Fruit fly (Drosophila melanogaster) whole organism, embryonic: ENCODE measurements around the gene Eip75B.

Source experiments
- Atf-2 ChIP-seq: fragments of 200-800 bp; sonication (Bioruptor generic); optimal IDR thresholded peaks from 2 replicates; lab custom pipeline; 2016; ENCODE audit warnings: missing biosample characterization, missing genetic modification characterization
- Atf3 ChIP-seq: fragments of 200-800 bp; sonication (Bioruptor generic); optimal IDR thresholded peaks from 3 replicates; lab custom pipeline; 2016; ENCODE audit warnings: missing biosample characterization, missing genetic modification characterization
- Awh ChIP-seq: fragments of 200-800 bp; sonication (Bioruptor generic); IDR thresholded peaks from 2 replicates; pipeline ENCODE4, ENCODE4 v1.3.6; 2022; ENCODE audit warnings: missing biosample characterization, missing genetic modification characterization
- B-H1 ChIP-seq: fragments of 200-800 bp; sonication (Bioruptor generic); IDR thresholded peaks from 3 replicates; pipeline ENCODE4 v1.3.6; 2022; ENCODE audit warnings: missing biosample characterization, missing genetic modification characterization
- C15 ChIP-seq: fragments of 200-800 bp; sonication (Bioruptor generic); IDR thresholded peaks from 3 replicates; pipeline ENCODE4 v1.3.6; 2022; ENCODE audit warnings: missing biosample characterization, missing genetic modification characterization
- CG10654 ChIP-seq: fragments of 200-800 bp; sonication (Bioruptor generic); optimal IDR thresholded peaks from 2 replicates; lab custom pipeline; 2016; ENCODE audit warnings: missing biosample characterization, missing genetic modification characterization
- CG11560 ChIP-seq: fragments of 200-800 bp; sonication (Bioruptor generic); IDR thresholded peaks from 3 replicates; pipeline ENCODE4 v1.3.6; 2022; ENCODE audit warnings: missing biosample characterization, missing genetic modification characterization
- CG12659 ChIP-seq: fragments of 200-800 bp; sonication (Bioruptor generic); optimal IDR thresholded peaks from 3 replicates; lab custom pipeline; 2017; ENCODE audit warnings: mild to moderate bottlenecking, missing biosample characterization, missing genetic modification reagents, missing genetic modification characterization
- CG14014 ChIP-seq: fragments of 200-800 bp; sonication (Bioruptor generic); IDR thresholded peaks from 2 replicates; pipeline ENCODE4 v1.3.6; 2022; ENCODE audit warnings: missing biosample characterization, missing genetic modification characterization
- CG14860 ChIP-seq: fragments of 200-800 bp; sonication (Bioruptor generic); IDR thresholded peaks from 3 replicates; pipeline ENCODE4 v1.3.6; 2022; ENCODE audit warnings: missing biosample characterization, missing genetic modification characterization; ENCODE audit not compliant: partially characterized antibody
- CG15696 ChIP-seq: fragments of 200-800 bp; sonication (Bioruptor generic); optimal IDR thresholded peaks from 2 replicates; lab custom pipeline; 2019; ENCODE audit warnings: missing biosample characterization, mild to moderate bottlenecking, missing genetic modification characterization, moderate library complexity
- CG17385 ChIP-seq: fragments of 200-800 bp; sonication (Bioruptor generic); optimal IDR thresholded peaks from 3 replicates; lab custom pipeline; 2018; ENCODE audit warnings: missing biosample characterization, mild to moderate bottlenecking, missing genetic modification characterization
- CG2116 ChIP-seq: fragments of 200-800 bp; sonication (Bioruptor generic); optimal IDR thresholded peaks from 3 replicates; lab custom pipeline; 2018; ENCODE audit warnings: missing biosample characterization, mild to moderate bottlenecking, missing genetic modification characterization
- CG31388 ChIP-seq: fragments of 200-800 bp; sonication (Bioruptor generic); optimal IDR thresholded peaks from 2 replicates; lab custom pipeline; 2016; ENCODE audit warnings: missing biosample characterization, missing genetic modification characterization
- CG42726 ChIP-seq: fragments of 200-800 bp; sonication (Bioruptor generic); IDR thresholded peaks from 2 replicates; pipeline ENCODE4 v1.3.6; 2022; ENCODE audit warnings: missing biosample characterization, missing genetic modification characterization; ENCODE audit not compliant: partially characterized antibody
- CG4360 ChIP-seq: fragments of 200-800 bp; sonication (Bioruptor generic); IDR thresholded peaks from 2 replicates; pipeline ENCODE4 v1.3.6; 2022; ENCODE audit warnings: missing biosample characterization, missing genetic modification characterization
- CG43689 ChIP-seq: fragments of 200-800 bp; sonication (Bioruptor generic); IDR thresholded peaks from 2 replicates; pipeline ENCODE4 v1.3.6; 2022; ENCODE audit warnings: missing biosample characterization, missing genetic modification characterization
- CG4854 ChIP-seq: fragments of 200-800 bp; sonication (Bioruptor generic); optimal IDR thresholded peaks from 2 replicates; lab custom pipeline; 2016; ENCODE audit warnings: missing biosample characterization, missing genetic modification characterization, inconsistent platforms
- CG6175 ChIP-seq: fragments of 200-800 bp; sonication (Bioruptor generic); IDR thresholded peaks from 3 replicates; pipeline ENCODE4 v1.3.6; 2022; ENCODE audit warnings: missing biosample characterization, missing genetic modification characterization
- CG8359 ChIP-seq: fragments of 200-800 bp; sonication (Bioruptor generic); optimal IDR thresholded peaks from 2 replicates; lab custom pipeline; 2017; ENCODE audit warnings: missing biosample characterization, mild to moderate bottlenecking, missing genetic modification characterization, borderline replicate concordance
- D19B ChIP-seq: fragments of 200-800 bp; sonication (Bioruptor generic); optimal IDR thresholded peaks from 2 replicates; lab custom pipeline; 2017; ENCODE audit warnings: missing biosample characterization, mild to moderate bottlenecking, missing genetic modification characterization
- Dip2 ChIP-seq: fragments of 200-800 bp; sonication (Bioruptor generic); IDR thresholded peaks from 2 replicates; pipeline ENCODE4 v1.3.6; 2022; ENCODE audit warnings: missing biosample characterization, missing genetic modification characterization
- Fer2 ChIP-seq: fragments of 200-800 bp; sonication (Bioruptor generic); optimal IDR thresholded peaks from 2 replicates; lab custom pipeline; 2018; ENCODE audit warnings: missing biosample characterization, mild to moderate bottlenecking, missing genetic modification characterization, moderate library complexity
- GATAe ChIP-seq: fragments of 200-800 bp; sonication (Bioruptor generic); conservative IDR thresholded peaks from 2 replicates; pipeline ENCODE4 v1.3.6; 2022; ENCODE audit warnings: missing biosample characterization, missing genetic modification characterization
- Hmr ChIP-seq: fragments of 200-800 bp; sonication (Bioruptor generic); optimal IDR thresholded peaks from 3 replicates; lab custom pipeline; 2017; ENCODE audit warnings: mild to moderate bottlenecking, missing biosample characterization, missing genetic modification reagents, missing genetic modification characterization
- NC2β ChIP-seq: fragments of 200-800 bp; sonication (Bioruptor generic); optimal IDR thresholded peaks from 2 replicates; lab custom pipeline; 2016; ENCODE audit warnings: missing biosample characterization, missing genetic modification characterization
- ato ChIP-seq: fragments of 200-800 bp; sonication (Bioruptor generic); IDR thresholded peaks from 2 replicates; pipeline ENCODE4 v1.3.6; 2022; ENCODE audit warnings: missing biosample characterization, missing genetic modification characterization; ENCODE audit not compliant: partially characterized antibody
- bbx ChIP-seq: fragments of 200-800 bp; sonication (Bioruptor generic); IDR thresholded peaks from 2 replicates; pipeline ENCODE4 v1.3.6; 2022; ENCODE audit warnings: missing biosample characterization, missing genetic modification characterization; ENCODE audit not compliant: partially characterized antibody
- bigmax ChIP-seq: fragments of 200-800 bp; sonication (Bioruptor generic); optimal IDR thresholded peaks from 2 replicates; lab custom pipeline; 2018; ENCODE audit warnings: missing biosample characterization, mild to moderate bottlenecking, missing genetic modification characterization
- btn ChIP-seq: fragments of 200-800 bp; sonication (Bioruptor generic); optimal IDR thresholded peaks from 2 replicates; lab custom pipeline; 2016; ENCODE audit warnings: missing biosample characterization, missing genetic modification characterization
- cad ChIP-seq: fragments of >200 bp; optimal IDR thresholded peaks from 2 replicates; lab custom pipeline; 2017; ENCODE audit warnings: missing biosample characterization, missing genetic modification characterization
- dmrt11E ChIP-seq: fragments of 200-800 bp; sonication (Bioruptor generic); optimal IDR thresholded peaks from 3 replicates; lab custom pipeline; 2018; ENCODE audit warnings: missing biosample characterization, mild to moderate bottlenecking, missing genetic modification characterization, moderate library complexity
- ems ChIP-seq: fragments of 200-800 bp; sonication (Bioruptor generic); optimal IDR thresholded peaks from 3 replicates; lab custom pipeline; 2016; ENCODE audit warnings: missing biosample characterization, missing genetic modification characterization
- fd102C ChIP-seq: fragments of 200-800 bp; sonication (Bioruptor generic); optimal IDR thresholded peaks from 2 replicates; lab custom pipeline; 2018; ENCODE audit warnings: missing biosample characterization, mild to moderate bottlenecking, missing genetic modification characterization, moderate library complexity
- fd3F ChIP-seq: fragments of 200-800 bp; sonication (Bioruptor generic); optimal IDR thresholded peaks from 2 replicates; lab custom pipeline; 2018; ENCODE audit warnings: missing biosample characterization, mild to moderate bottlenecking, missing genetic modification characterization, moderate library complexity
- insv ChIP-seq, 2 experiments: fragments of 200-800 bp; sonication (Bioruptor generic); optimal IDR thresholded peaks; 3 replicates each; lab custom pipeline; 2016 to 2018; ENCODE audit warnings: missing biosample characterization in 2 of 2, missing genetic modification characterization in 2 of 2
- nau ChIP-seq: fragments of 200-800 bp; sonication (Bioruptor generic); optimal IDR thresholded peaks from 3 replicates; lab custom pipeline; 2017; ENCODE audit warnings: missing biosample characterization, mild to moderate bottlenecking, missing genetic modification characterization, missing genetic modification reagents
- otp ChIP-seq: fragments of 200-800 bp; sonication (Bioruptor generic); IDR thresholded peaks from 3 replicates; pipeline ENCODE4, ENCODE4 v1.3.6; 2022; ENCODE audit warnings: missing biosample characterization, missing genetic modification characterization
- peb ChIP-seq: fragments of 200-800 bp; sonication (Bioruptor generic); IDR thresholded peaks from 2 replicates; pipeline ENCODE4 v1.3.6; 2022; ENCODE audit warnings: missing biosample characterization, missing genetic modification characterization
- schlank ChIP-seq: fragments of 200-800 bp; sonication (Bioruptor generic); optimal IDR thresholded peaks from 2 replicates; lab custom pipeline; 2018; ENCODE audit warnings: missing biosample characterization, mild to moderate bottlenecking, missing genetic modification characterization
- scrt ChIP-seq: fragments of 200-800 bp; sonication (Bioruptor generic); optimal IDR thresholded peaks from 2 replicates; lab custom pipeline; 2018; ENCODE audit warnings: missing biosample characterization, mild to moderate bottlenecking, missing genetic modification characterization, moderate library complexity
- slp2 ChIP-seq: fragments of 200-800 bp; sonication (Bioruptor generic); optimal IDR thresholded peaks from 2 replicates; lab custom pipeline; 2016; ENCODE audit warnings: missing biosample characterization, missing genetic modification characterization
- tgo ChIP-seq: fragments of 200-800 bp; sonication (Bioruptor generic); IDR thresholded peaks from 3 replicates; pipeline ENCODE4 v1.3.6; 2022; ENCODE audit warnings: missing biosample characterization, missing genetic modification characterization
- trem ChIP-seq: fragments of 200-800 bp; optimal IDR thresholded peaks from 3 replicates; lab custom pipeline; 2019; ENCODE audit warnings: missing biosample characterization, mild to moderate bottlenecking, missing genetic modification characterization, moderate library complexity
- tup ChIP-seq: fragments of 200-800 bp; sonication (Bioruptor generic); optimal IDR thresholded peaks from 2 replicates; lab custom pipeline; 2016; ENCODE audit warnings: missing biosample characterization, mild to moderate bottlenecking, missing genetic modification characterization, moderate library complexity
- vnd ChIP-seq: fragments of 200-800 bp; sonication (Bioruptor generic); IDR thresholded peaks from 3 replicates; pipeline ENCODE4 v1.3.6; 2022; ENCODE audit warnings: missing biosample characterization, missing genetic modification characterization; ENCODE audit not compliant: partially characterized antibody
- wor ChIP-seq: fragments of 200-800 bp; sonication (Bioruptor generic); IDR thresholded peaks from 2 replicates; pipeline ENCODE4 v1.3.6; 2022; ENCODE audit warnings: missing biosample characterization, missing genetic modification characterization
- zen ChIP-seq: fragments of 200-800 bp; sonication (Bioruptor generic); optimal IDR thresholded peaks from 3 replicates; lab custom pipeline; 2018; ENCODE audit warnings: missing biosample characterization, mild to moderate bottlenecking, missing genetic modification characterization, moderate library complexity

The Eip75B gene

DNA sequence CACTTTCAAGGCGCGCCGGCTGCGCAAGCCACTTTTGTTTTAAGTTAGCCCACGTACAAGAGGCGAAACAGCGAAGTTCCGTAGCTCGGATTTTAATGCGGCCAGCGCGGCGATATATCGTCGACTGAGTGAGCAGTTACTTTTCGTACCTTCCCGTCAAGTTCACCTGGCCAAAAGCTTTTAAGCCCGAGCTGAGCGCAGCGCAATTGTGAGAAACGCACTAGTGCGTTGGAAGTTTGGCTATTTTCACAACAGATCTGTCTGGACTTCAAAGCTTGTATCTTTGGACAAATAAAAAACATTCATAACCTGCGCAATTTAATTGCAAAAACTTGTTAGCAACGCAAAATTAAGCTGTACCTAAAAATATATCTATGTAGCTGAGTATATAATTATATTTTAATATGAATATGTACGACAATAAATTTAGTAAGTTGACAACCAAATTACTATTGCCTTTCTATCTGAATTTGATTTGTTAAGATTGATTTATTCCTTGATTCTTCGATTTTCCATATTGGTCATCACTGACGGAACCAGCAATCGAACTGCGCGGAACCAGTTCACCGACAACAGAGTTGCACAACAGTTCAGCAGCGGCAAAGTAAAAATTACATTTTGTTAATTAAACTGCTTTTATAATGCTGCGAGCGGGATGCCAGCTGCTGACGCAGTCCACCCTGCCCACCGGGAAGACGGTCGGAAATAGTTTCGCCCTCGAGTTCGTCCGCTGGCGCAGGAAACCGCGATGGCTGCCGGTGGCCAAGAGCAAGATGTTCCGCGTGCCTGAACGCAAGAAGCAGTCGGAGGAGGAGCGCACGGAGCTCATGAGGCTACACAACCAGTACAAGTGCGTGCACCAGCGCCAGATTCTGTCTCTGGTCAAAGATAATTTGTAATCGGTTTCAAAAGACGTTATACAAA, 41.8 kb upstream of the Eip75B start, which contains the start of the genes CG13698 and mRpS26 (continued):
- TF ChIP-seq vnd (GFP tag; lab: Robert Waterston, UW), result no peak
- peak; percentile 58 for TF ChIP-seq D19B
- TF ChIP-seq Fer2 (tag; lab: Kevin White, UChicago), result peak; percentile 65
- no peak for TF ChIP-seq GATAe
- peak; percentile 55 for TF ChIP-seq CG10654 (GFP tag; lab: Kevin White, UChicago)
- peak; percentile 48; the same call in 1 of the 2 replicates for TF ChIP-seq CG42726 (GFP tag; lab: Robert Waterston, UW)
- peak; percentile 26; the same call in 1 of the 3 replicates for TF ChIP-seq otp (GFP tag; lab: Robert Waterston, UW)
- no peak for TF ChIP-seq cad (GFP tag; lab: Kevin White, UChicago)
- TF ChIP-seq zen (tag; lab: Kevin White, UChicago), result peak; percentile 29
- TF ChIP-seq CG43689, result no peak
- TF ChIP-seq schlank (tag; lab: Kevin White, UChicago), result peak; percentile 34
- TF ChIP-seq CG14860 (GFP tag; lab: Robert Waterston, UW), result no peak
- TF ChIP-seq Atf-2 (GFP tag; lab: Kevin White, UChicago), result no peak
- TF ChIP-seq ato (GFP tag; lab: Robert Waterston, UW), result 0 out of 2 replicates have a peak, but pooled peaks have one; percentile 29
- TF ChIP-seq CG6175 (GFP tag; lab: Robert Waterston, UW), result no peak
- TF ChIP-seq Hmr, result peak; percentile 80
- no peak for TF ChIP-seq peb
- peak; percentile 60 for TF ChIP-seq scrt
- peak; percentile 38 for TF ChIP-seq trem (tag; lab: Kevin White, UChicago)
- peak; percentile 41 for TF ChIP-seq CG15696 (tag; lab: Kevin White, UChicago)
- TF ChIP-seq CG8359, result no peak
- peak; percentile 67 for TF ChIP-seq bbx (GFP tag; lab: Robert Waterston, UW)
- peak; percentile 41; the same call in 1 of the 3 replicates for TF ChIP-seq B-H1 (GFP tag; lab: Robert Waterston, UW)
- no peak for TF ChIP-seq CG4360 (GFP tag; lab: Robert Waterston, UW)
- TF ChIP-seq CG4854, result no peak
- TF ChIP-seq nau, result no peak
- TF ChIP-seq dmrt11E (tag; lab: Kevin White, UChicago), result peak; percentile 61
- no peak for TF ChIP-seq Atf3 (GFP tag; lab: Kevin White, UChicago)
- no peak for TF ChIP-seq btn (GFP tag; lab: Kevin White, UChicago)
- no peak for TF ChIP-seq CG11560 (tag; lab: Robert Waterston, UW)
- TF ChIP-seq C15 (GFP tag; lab: Robert Waterston, UW), result no peak
- TF ChIP-seq slp2, result no peak
- TF ChIP-seq NC2β (GFP tag; lab: Kevin White, UChicago), result no peak
- TF ChIP-seq CG17385 (GFP tag; lab: Kevin White, UChicago), result peak; percentile 10
- peak; percentile 68 for TF ChIP-seq fd3F
- no peak for TF ChIP-seq tup (GFP tag; lab: Kevin White, UChicago)
- TF ChIP-seq wor, result no peak
- TF ChIP-seq Dip2 (GFP tag; lab: Robert Waterston, UW), result no peak
- TF ChIP-seq fd102C (GFP tag; lab: Kevin White, UChicago), result no peak
- no peak for TF ChIP-seq insv (GFP tag; optimal IDR thresholded peaks at IDR 0.05; lab: Kevin White, UChicago)
- TF ChIP-seq Awh (GFP tag; lab: Robert Waterston, UW), result 0 out of 2 replicates have a peak, but pooled peaks have one; percentile 36
- no peak for TF ChIP-seq CG31388
- TF ChIP-seq CG2116, result peak; percentile 96
- TF ChIP-seq tgo (GFP tag; lab: Robert Waterston, UW), result peak; percentile 58; the same call in 2 of the 3 replicates
- no peak for TF ChIP-seq bigmax
- TF ChIP-seq CG12659 (GFP tag; lab: Kevin White, UChicago), result peak; percentile 79
- TF ChIP-seq CG14014, result peak; percentile 51; the same call in 1 of the 2 replicates
- TF ChIP-seq ems (GFP tag; lab: Kevin White, UChicago), result no peak
